Worm (Caenorhabditis elegans) whole organism, late embryonic: ENCODE data around the gene str-4.

ENCODE experiments used
- C08G9.2 ChIP-seq: sonication (generic microtip); optimal IDR thresholded peaks from 2 replicates; lab custom pipeline; 2016; ENCODE audit warnings: mild to moderate bottlenecking, missing genetic modification characterization, moderate library complexity, missing compliant biosample characterization
- K09A11.1 ChIP-seq: sonication (generic microtip); optimal IDR thresholded peaks from 2 replicates; lab custom pipeline; 2017; ENCODE audit warnings: antibody characterized with exemption, mild to moderate bottlenecking, missing genetic modification characterization, missing compliant biosample characterization; ENCODE audit not compliant: insufficient read depth
- ama-1 ChIP-seq: fragments of 150-350 bp; optimal IDR thresholded peaks from 2 replicates; lab custom pipeline; 2014
- ceh-34 ChIP-seq: sonication (generic microtip); optimal IDR thresholded peaks from 2 replicates; lab custom pipeline; 2016; ENCODE audit warnings: mild to moderate bottlenecking, missing genetic modification characterization, missing compliant biosample characterization
- ceh-6 ChIP-seq: fragments of 200-800 bp; sonication (Bioruptor generic); optimal IDR thresholded peaks from 2 replicates; lab custom pipeline; 2018; ENCODE audit warnings: mild to moderate bottlenecking, missing genetic modification characterization, missing compliant biosample characterization
- ceh-9 ChIP-seq: sonication (generic microtip); optimal IDR thresholded peaks from 2 replicates; lab custom pipeline; 2016; ENCODE audit warnings: mild to moderate bottlenecking, missing genetic modification characterization, inconsistent platforms, missing compliant biosample characterization
- dmd-4 ChIP-seq: sonication (generic microtip); optimal IDR thresholded peaks from 2 replicates; lab custom pipeline; 2016; ENCODE audit warnings: borderline replicate concordance, missing genetic modification characterization, missing compliant biosample characterization
- elt-2 ChIP-seq: sonication (generic microtip); optimal IDR thresholded peaks from 2 replicates; lab custom pipeline; 2016; ENCODE audit warnings: missing genetic modification reagents, missing genetic modification characterization, missing compliant biosample characterization
- hlh-8 ChIP-seq: sonication (generic microtip); optimal IDR thresholded peaks from 2 replicates; lab custom pipeline; 2016; ENCODE audit warnings: missing genotype, missing genetic modification characterization, missing compliant biosample characterization
- lin-11 ChIP-seq: fragments of 200-800 bp; sonication (Bioruptor generic); optimal IDR thresholded peaks from 2 replicates; lab custom pipeline; 2018; ENCODE audit warnings: mild to moderate bottlenecking, missing genetic modification characterization, missing compliant biosample characterization
- nhr-11 ChIP-seq: fragments of 150-350 bp; optimal IDR thresholded peaks from 2 replicates; lab custom pipeline; 2014; ENCODE audit warnings: missing biosample characterization, missing genetic modification characterization
- pat-9 ChIP-seq: fragments of 200-800 bp; sonication (Bioruptor generic); optimal IDR thresholded peaks from 2 replicates; lab custom pipeline; 2018; ENCODE audit warnings: mild to moderate bottlenecking, missing genetic modification characterization, moderate library complexity, missing compliant biosample characterization
- tbx-2 ChIP-seq: sonication (generic microtip); optimal IDR thresholded peaks from 2 replicates; lab custom pipeline; 2016; ENCODE audit warnings: missing genetic modification characterization, missing compliant biosample characterization
- unc-86 ChIP-seq: sonication (generic microtip); optimal IDR thresholded peaks from 2 replicates; lab custom pipeline; 2016; ENCODE audit warnings: missing genetic modification characterization, missing compliant biosample characterization

ce11 chrV:13297220-13297619 lies 42.3 kb downstream of the str-4 start, which contains the start of gene C26E1.1:
- no peak for TF ChIP-seq ceh-6
- TF ChIP-seq ama-1 (lab: Kevin White, UChicago): no peak
- no peak for TF ChIP-seq C08G9.2 (tag; lab: Kevin White, UChicago)
- no peak for TF ChIP-seq dmd-4 (tag; lab: Kevin White, UChicago)
- TF ChIP-seq tbx-2 (tag; lab: Kevin White, UChicago): no peak
- TF ChIP-seq elt-2 (tag; lab: Kevin White, UChicago): no peak
- no peak for TF ChIP-seq hlh-8
- no peak for TF ChIP-seq lin-11 (tag; lab: Kevin White, UChicago)
- TF ChIP-seq nhr-11 (tag; lab: Kevin White, UChicago): no peak
- TF ChIP-seq ceh-34 (tag; lab: Kevin White, UChicago): no peak
- TF ChIP-seq ceh-9: no peak
- no peak for TF ChIP-seq pat-9 (tag; lab: Kevin White, UChicago)
- TF ChIP-seq K09A11.1: no peak
- no peak for TF ChIP-seq unc-86 (tag; lab: Kevin White, UChicago)
